Worm (Caenorhabditis elegans) whole organism, early embryonic: ENCODE data around the gene Y97E10AR.4.

Experiments used
- B0310.2 ChIP-seq: sonication (generic microtip); optimal IDR thresholded peaks from 2 replicates; lab custom pipeline; 2016; ENCODE audit warnings: mild to moderate bottlenecking, missing genetic modification characterization, missing compliant biosample characterization
- F13C5.2 ChIP-seq: sonication (generic microtip); optimal IDR thresholded peaks from 2 replicates; lab custom pipeline; 2017; ENCODE audit warnings: mild to moderate bottlenecking, missing genetic modification characterization, inconsistent platforms, missing compliant biosample characterization
- aly-1 ChIP-seq: sonication (generic microtip); optimal IDR thresholded peaks from 2 replicates; lab custom pipeline; 2016; ENCODE audit warnings: missing genetic modification characterization, missing compliant biosample characterization
- ama-1 ChIP-seq: fragments of 150-350 bp; optimal IDR thresholded peaks from 2 replicates; lab custom pipeline; 2014
- ceh-36 ChIP-seq: sonication (generic microtip); optimal IDR thresholded peaks from 2 replicates; lab custom pipeline; 2016; ENCODE audit warnings: missing genetic modification characterization, inconsistent platforms, missing compliant biosample characterization
- flt-1 ChIP-seq: fragments of 200-800 bp; sonication (Bioruptor generic); IDR thresholded peaks from 2 replicates; pipeline ENCODE4 v1.3.6; 2022; ENCODE audit warnings: missing genetic modification characterization, missing compliant biosample characterization
- hmg-4 ChIP-seq: fragments of 200-800 bp; sonication (Bioruptor generic); optimal IDR thresholded peaks from 2 replicates; lab custom pipeline; 2018; ENCODE audit warnings: mild to moderate bottlenecking, missing genetic modification characterization, missing compliant biosample characterization
- pes-1 ChIP-seq: fragments of 200-800 bp; sonication (Bioruptor generic); IDR thresholded peaks from 2 replicates; pipeline ENCODE4 v1.3.6; 2022; ENCODE audit warnings: missing genetic modification reagents, missing genetic modification characterization, missing compliant biosample characterization
- scrt-1 ChIP-seq: fragments of 200-800 bp; sonication (Bioruptor generic); IDR thresholded peaks from 2 replicates; pipeline ENCODE4 v1.3.6; 2022; ENCODE audit warnings: missing genetic modification characterization, missing compliant biosample characterization
- sea-1 ChIP-seq: fragments of 200-800 bp; sonication (Bioruptor generic); conservative IDR thresholded peaks from 2 replicates; pipeline ENCODE4 v1.3.6; 2022; ENCODE audit warnings: missing genetic modification characterization, missing compliant biosample characterization
- tbx-11 ChIP-seq: fragments of 200-800 bp; sonication (Bioruptor generic); IDR thresholded peaks from 2 replicates; pipeline ENCODE4 v1.3.6; 2022; ENCODE audit warnings: missing genetic modification characterization, missing compliant biosample characterization
- tbx-37 ChIP-seq: fragments of 200-800 bp; sonication (Bioruptor generic); conservative IDR thresholded peaks from 2 replicates; pipeline ENCODE4 v1.3.6; 2022; ENCODE audit warnings: missing genetic modification reagents, missing genetic modification characterization, missing compliant biosample characterization

ce11 chrV:7964429-7964828 lies 45.6 kb downstream of the Y97E10AR.4 start:
- TF ChIP-seq flt-1, result no peak
- TF ChIP-seq ama-1 (lab: Kevin White, UChicago), result no peak
- no peak for TF ChIP-seq F13C5.2 (tag; lab: Kevin White, UChicago)
- TF ChIP-seq hmg-4 (GFP tag; lab: Kevin White, UChicago), result no peak
- no peak for TF ChIP-seq aly-1
- no peak for TF ChIP-seq tbx-11
- no peak for TF ChIP-seq sea-1 (GFP tag; lab: Robert Waterston, UW)
- no peak for TF ChIP-seq B0310.2 (tag; lab: Kevin White, UChicago)
- TF ChIP-seq ceh-36 (tag; lab: Kevin White, UChicago), result no peak
- TF ChIP-seq tbx-37, result no peak
- TF ChIP-seq scrt-1 (GFP tag; lab: Robert Waterston, UW), result no peak
- TF ChIP-seq pes-1 (GFP tag; lab: Robert Waterston, UW), result no peak
